Fruit fly (Drosophila melanogaster) whole organism, pupa: Measurements from ENCODE around the gene CG13795.

Experiments
- CG10348 ChIP-seq: fragments of 200-800 bp; sonication (Bioruptor generic); IDR thresholded peaks from 2 replicates; pipeline ENCODE4 v1.3.6; 2022; ENCODE audit warnings: missing biosample characterization, missing genetic modification characterization
- CG12605 ChIP-seq: fragments of 200-800 bp; sonication (Bioruptor generic); IDR thresholded peaks from 2 replicates; pipeline ENCODE4 v1.3.6; 2022; ENCODE audit warnings: missing biosample characterization, missing genetic modification characterization
- CG13204 ChIP-seq: fragments of 200-800 bp; sonication (Bioruptor generic); optimal IDR thresholded peaks from 2 replicates; lab custom pipeline; 2018; ENCODE audit warnings: missing biosample characterization, mild to moderate bottlenecking, missing genetic modification characterization, moderate library complexity
- CG14655 ChIP-seq: fragments of 200-800 bp; sonication (Bioruptor generic); optimal IDR thresholded peaks from 3 replicates; lab custom pipeline; 2017; ENCODE audit warnings: mild to moderate bottlenecking, missing biosample characterization, missing genetic modification reagents, missing genetic modification characterization
- CG15710 ChIP-seq: fragments of 200-800 bp; sonication (Bioruptor generic); optimal IDR thresholded peaks from 2 replicates; lab custom pipeline; 2018; ENCODE audit warnings: missing biosample characterization, mild to moderate bottlenecking, missing genetic modification characterization, moderate library complexity
- CG17806 ChIP-seq: fragments of 200-800 bp; sonication (Bioruptor generic); optimal IDR thresholded peaks from 2 replicates; lab custom pipeline; 2018; ENCODE audit warnings: missing biosample characterization, mild to moderate bottlenecking, missing genetic modification characterization, moderate library complexity
- CG32121 ChIP-seq: fragments of 200-800 bp; sonication (Bioruptor generic); IDR thresholded peaks from 2 replicates; pipeline ENCODE4 v1.3.6; 2022; ENCODE audit warnings: missing biosample characterization, missing genetic modification characterization
- CG34367 ChIP-seq: fragments of 200-800 bp; sonication (Bioruptor generic); optimal IDR thresholded peaks from 2 replicates; lab custom pipeline; 2018; ENCODE audit warnings: missing biosample characterization, mild to moderate bottlenecking, missing genetic modification characterization
- CG4496 ChIP-seq: fragments of 200-800 bp; sonication (Bioruptor generic); IDR thresholded peaks from 3 replicates; pipeline ENCODE4 v1.3.6; 2022; ENCODE audit warnings: missing biosample characterization, missing genetic modification characterization
- CG8159 ChIP-seq: fragments of 200-800 bp; sonication (Bioruptor generic); optimal IDR thresholded peaks from 3 replicates; lab custom pipeline; 2018; ENCODE audit warnings: missing biosample characterization, mild to moderate bottlenecking, missing genetic modification characterization, moderate library complexity
- CG8301 ChIP-seq: fragments of 200-800 bp; sonication (Bioruptor generic); optimal IDR thresholded peaks from 2 replicates; lab custom pipeline; 2018; ENCODE audit warnings: missing biosample characterization, mild to moderate bottlenecking, missing genetic modification characterization
- CG9948 ChIP-seq: fragments of 200-800 bp; sonication (Bioruptor generic); optimal IDR thresholded peaks from 2 replicates; lab custom pipeline; 2018; ENCODE audit warnings: missing biosample characterization, mild to moderate bottlenecking, missing genetic modification characterization, moderate library complexity
- D1 ChIP-seq: fragments of 200-800 bp; sonication (Bioruptor generic); optimal IDR thresholded peaks from 2 replicates; lab custom pipeline; 2018; ENCODE audit warnings: missing biosample characterization, mild to moderate bottlenecking, missing genetic modification characterization, moderate library complexity
- EcR ChIP-seq: fragments of 200-800 bp; sonication (Bioruptor generic); optimal IDR thresholded peaks from 3 replicates; lab custom pipeline; 2019; ENCODE audit warnings: missing biosample characterization, missing genetic modification characterization, mild to moderate bottlenecking, moderate library complexity, missing genetic modification reagents
- Ets98B ChIP-seq: fragments of 200-800 bp; sonication (Bioruptor generic); IDR thresholded peaks from 2 replicates; pipeline ENCODE4 v1.3.6; 2022; ENCODE audit warnings: missing biosample characterization, missing genetic modification characterization
- Pif1A ChIP-seq: fragments of 200-800 bp; sonication (Bioruptor generic); optimal IDR thresholded peaks from 3 replicates; lab custom pipeline; 2016; ENCODE audit warnings: missing biosample characterization, missing genetic modification characterization
- Pif1B ChIP-seq: fragments of 200-800 bp; sonication (Bioruptor generic); optimal IDR thresholded peaks from 3 replicates; lab custom pipeline; 2016; ENCODE audit warnings: missing biosample characterization, missing genetic modification characterization
- Snoo ChIP-seq: fragments of 200-800 bp; sonication (Bioruptor generic); optimal IDR thresholded peaks from 3 replicates; lab custom pipeline; 2017; ENCODE audit warnings: missing biosample characterization, mild to moderate bottlenecking, missing genetic modification characterization, inconsistent platforms
- fd96Ca ChIP-seq: fragments of 200-800 bp; sonication (Bioruptor generic); IDR thresholded peaks from 3 replicates; pipeline ENCODE4 v1.3.6; 2022; ENCODE audit warnings: missing biosample characterization, missing genetic modification characterization
- gl ChIP-seq: fragments of 200-800 bp; sonication (Bioruptor generic); optimal IDR thresholded peaks from 2 replicates; lab custom pipeline; 2018; ENCODE audit warnings: missing biosample characterization, mild to moderate bottlenecking, missing genetic modification characterization
- rn ChIP-seq: fragments of 200-800 bp; sonication (Bioruptor generic); IDR thresholded peaks from 2 replicates; pipeline ENCODE4 v1.3.6; 2022; ENCODE audit warnings: missing biosample characterization, missing genetic modification characterization

Gene CG13795

dm6 chr2L:7710580-7710979 is 15.5 kb downstream of the CG13795 start, which contains the start of gene Ntl:
Ntl (plus strand) TSS chr2L:7710880.
- no peak for TF ChIP-seq Ets98B (GFP tag; lab: Robert Waterston, UW)
- TF ChIP-seq CG32121 = no peak
- TF ChIP-seq CG9948 (tag; lab: Kevin White, UChicago) = no peak
- TF ChIP-seq CG8159 (tag; lab: Kevin White, UChicago) = no peak
- no peak for TF ChIP-seq CG13204
- TF ChIP-seq CG14655 (GFP tag; lab: Kevin White, UChicago) = no peak
- no peak for TF ChIP-seq Snoo (tag; lab: Kevin White, UChicago)
- no peak for TF ChIP-seq CG34367 (tag; lab: Kevin White, UChicago)
- no peak for TF ChIP-seq gl (tag; lab: Kevin White, UChicago)
- no peak for TF ChIP-seq CG17806 (tag; lab: Kevin White, UChicago)
- no peak for TF ChIP-seq Pif1A
- no peak for TF ChIP-seq CG10348 (GFP tag; lab: Robert Waterston, UW)
- TF ChIP-seq fd96Ca (GFP tag; lab: Robert Waterston, UW) = no peak
- no peak for TF ChIP-seq D1 (tag; lab: Kevin White, UChicago)
- TF ChIP-seq CG8301 (tag; lab: Kevin White, UChicago) = no peak
- no peak for TF ChIP-seq rn (GFP tag; lab: Robert Waterston, UW)
- no peak for TF ChIP-seq CG15710 (tag; lab: Kevin White, UChicago)

- TF ChIP-seq D1 (tag; lab: Kevin White, UChicago) = no peak
- TF ChIP-seq CG34367 (tag; lab: Kevin White, UChicago) = peak; percentile 60
- TF ChIP-seq CG9948 (tag; lab: Kevin White, UChicago) = peak; percentile 38
- peak; percentile 21 for TF ChIP-seq CG13204
- TF ChIP-seq rn (GFP tag; lab: Robert Waterston, UW) = no peak
- no peak for TF ChIP-seq EcR (GFP tag; lab: Kevin White, UChicago)
- 0 out of 3 replicates have a peak, but pooled peaks have one; percentile 40 for TF ChIP-seq fd96Ca (GFP tag; lab: Robert Waterston, UW)
- TF ChIP-seq Pif1A = peak; percentile 79
- peak; percentile 57 for TF ChIP-seq CG8301 (tag; lab: Kevin White, UChicago)
- TF ChIP-seq CG32121 = no peak
- TF ChIP-seq CG17806 (tag; lab: Kevin White, UChicago) = peak; percentile 73
- TF ChIP-seq CG12605 (GFP tag; lab: Robert Waterston, UW) = peak; percentile 20; the same call in 1 of the 2 replicates
- peak; percentile 20 for TF ChIP-seq gl (tag; lab: Kevin White, UChicago)
- peak; percentile 88 for TF ChIP-seq CG15710 (tag; lab: Kevin White, UChicago)
- TF ChIP-seq Pif1B (GFP tag; lab: Kevin White, UChicago) = peak; percentile 73
- peak; percentile 51 for TF ChIP-seq CG14655 (GFP tag; lab: Kevin White, UChicago)
- peak; percentile 87 for TF ChIP-seq CG8159 (tag; lab: Kevin White, UChicago)
- TF ChIP-seq Snoo (tag; lab: Kevin White, UChicago) = peak; percentile 75
- TF ChIP-seq Ets98B (GFP tag; lab: Robert Waterston, UW) = 0 out of 2 replicates have a peak, but pooled peaks have one; percentile 22
- TF ChIP-seq CG10348 (GFP tag; lab: Robert Waterston, UW) = no peak
- TF ChIP-seq CG4496 (GFP tag; lab: Robert Waterston, UW) = peak; percentile 55; the same call in 2 of the 3 replicates
These were observed 22.6 kb downstream of the CG13795 start for dm6 chr2L:7703534-7703933.

dm6 chr2L:7702383-7703188 is 23.5 kb downstream of the CG13795 start, which contains the start of gene Tep3:
Tep3 (plus strand) TSS chr2L:7702805.
- TF ChIP-seq CG8159 (tag; lab: Kevin White, UChicago) (peak; percentile 64), D1 (tag; lab: Kevin White, UChicago) (peak; percentile 79), EcR (GFP tag; lab: Kevin White, UChicago) (no peak), Ets98B (GFP tag; lab: Robert Waterston, UW) (0 out of 2 replicates have a peak, but pooled peaks have one; percentile 29), CG13204 (no peak), CG32121 (peak; percentile 16; the same call in 1 of the 2 replicates), CG17806 (tag; lab: Kevin White, UChicago) (peak; percentile 51), fd96Ca (GFP tag; lab: Robert Waterston, UW) (no peak), Pif1B (GFP tag; lab: Kevin White, UChicago) (peak; percentile 61), Snoo (tag; lab: Kevin White, UChicago) (no peak), CG14655 (GFP tag; lab: Kevin White, UChicago) (peak; percentile 58), Pif1A (no peak), CG15710 (tag; lab: Kevin White, UChicago) (peak; percentile 28), CG34367 (tag; lab: Kevin White, UChicago) (peak; percentile 27), CG8301 (tag; lab: Kevin White, UChicago) (peak; percentile 48), gl (tag; lab: Kevin White, UChicago) (no peak), rn (GFP tag; lab: Robert Waterston, UW) (peak; percentile 39; the same call in 1 of the 2 replicates)

dm6 chr2L:7701417-7701816 is 24.7 kb downstream of the CG13795 start, which contains the start of gene Tep2:
Tep2 (minus strand) TSS chr2L:7701601.
- TF ChIP-seq EcR (GFP tag; lab: Kevin White, UChicago) (peak; percentile 19), Ets98B (GFP tag; lab: Robert Waterston, UW) (no peak), CG14655 (GFP tag; lab: Kevin White, UChicago) (no peak), CG4496 (GFP tag; lab: Robert Waterston, UW) (0 out of 3 replicates have a peak, but pooled peaks have one; percentile 38)

- no peak for TF ChIP-seq CG9948 (tag; lab: Kevin White, UChicago)
- TF ChIP-seq rn (GFP tag; lab: Robert Waterston, UW) = no peak
- TF ChIP-seq CG8159 (tag; lab: Kevin White, UChicago) = no peak
- TF ChIP-seq CG17806 (tag; lab: Kevin White, UChicago) = no peak
- no peak for TF ChIP-seq CG4496 (GFP tag; lab: Robert Waterston, UW)
- no peak for TF ChIP-seq CG15710 (tag; lab: Kevin White, UChicago)
- no peak for TF ChIP-seq Pif1B (GFP tag; lab: Kevin White, UChicago)
- no peak for TF ChIP-seq CG34367 (tag; lab: Kevin White, UChicago)
These were observed 33.5 kb downstream of the CG13795 start, which contains the start of the genes CG7025 and CG43235 for dm6 chr2L:7692583-7693080. CG7025 (minus strand) TSS chr2L:7692683. CG43235 (plus strand) TSS chr2L:7693030.
